Fruit fly (Drosophila melanogaster): Measurements from ENCODE around the gene Dyrk2.

- TF ChIP-seq CG32264 (GFP tag; optimal IDR thresholded peaks at IDR 0.05) = no peak
- TF ChIP-seq usp (GFP tag; optimal IDR thresholded peaks at IDR 0.05) = no peak
- no peak for TF ChIP-seq dmrt93B (GFP tag; optimal IDR thresholded peaks at IDR 0.05)
- TF ChIP-seq sv (GFP tag; optimal IDR thresholded peaks at IDR 0.05) = no peak
- TF ChIP-seq Hnf4 (GFP tag; optimal IDR thresholded peaks at IDR 0.05) = no peak
- TF ChIP-seq psq (GFP tag; optimal IDR thresholded peaks at IDR 0.05) = no peak
- no peak for TF ChIP-seq pan (optimal IDR thresholded peaks at IDR 0.05)
- TF ChIP-seq Hr83 (GFP tag; optimal IDR thresholded peaks at IDR 0.05; ENCODE audit: poor library complexity, severe bottlenecking) = no peak
- no peak for TF ChIP-seq br (GFP tag; optimal IDR thresholded peaks at IDR 0.05)
- TF ChIP-seq sage (GFP tag; optimal IDR thresholded peaks at IDR 0.05) = no peak
- TF ChIP-seq fru (GFP tag; optimal IDR thresholded peaks at IDR 0.05) = no peak
- no peak for TF ChIP-seq CrebA (GFP tag; optimal IDR thresholded peaks at IDR 0.05; ENCODE audit: borderline replicate concordance)
- no peak for TF ChIP-seq ey (GFP tag; optimal IDR thresholded peaks at IDR 0.05)
These were observed 18.4 kb upstream of the Dyrk2 start for dm6 chr2L:14252271-14252870.
